Fruit fly (Drosophila melanogaster): ENCODE results near the gene CG13282.

Gene CG13282

DNA sequence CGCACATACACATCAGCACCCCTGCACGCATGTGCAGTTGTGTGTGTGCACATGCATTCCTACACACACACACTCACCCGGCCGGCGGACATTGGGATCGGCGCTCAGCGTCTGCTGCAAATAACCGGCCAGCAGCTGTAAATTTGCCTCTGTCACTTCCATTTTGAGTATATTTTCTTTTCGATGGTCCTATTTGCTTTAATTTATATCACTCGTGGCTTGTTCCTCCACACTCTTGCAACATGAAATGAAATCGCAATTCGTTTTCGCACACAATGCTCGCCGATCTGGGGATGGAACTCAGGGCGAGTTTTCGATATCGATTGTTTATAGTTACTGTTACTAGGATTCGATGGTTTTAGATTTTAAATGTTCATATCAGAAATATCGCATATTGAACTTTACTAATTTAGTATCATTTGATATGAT is 9.4 kb downstream of the CG13282 start, which contains the start of gene Cse1 (continued):
- TF ChIP-seq CG12155 (GFP tag; optimal IDR thresholded peaks at IDR 0.05) = no peak
- no peak for TF ChIP-seq crol (GFP tag; IDR thresholded peaks at IDR 0.05)
- no peak for TF ChIP-seq CG11723 (GFP tag; optimal IDR thresholded peaks at IDR 0.05)
- TF ChIP-seq trem (tag; optimal IDR thresholded peaks at IDR 0.05) = peak; percentile 14
- peak; percentile 71 for TF ChIP-seq BEAF-32 (GFP tag; optimal IDR thresholded peaks at IDR 0.05)
- TF ChIP-seq klu (GFP tag; IDR thresholded peaks at IDR 0.05) = no peak
- TF ChIP-seq CG9817 (tag; optimal IDR thresholded peaks at IDR 0.05) = no peak
- TF ChIP-seq ash1 (GFP tag; optimal IDR thresholded peaks at IDR 0.05) = no peak
- TF ChIP-seq CG9727 (GFP tag; optimal IDR thresholded peaks at IDR 0.05) = no peak
- no peak for TF ChIP-seq tx (GFP tag; optimal IDR thresholded peaks at IDR 0.05)
- peak; percentile 45; the same call in 1 of the 2 replicates for TF ChIP-seq MBD-R2 (GFP tag; IDR thresholded peaks at IDR 0.05)
- no peak for TF ChIP-seq zen (tag; optimal IDR thresholded peaks at IDR 0.05)
- no peak for TF ChIP-seq CG15011 (GFP tag; optimal IDR thresholded peaks at IDR 0.05)
- no peak for TF ChIP-seq CG13123 (GFP tag; optimal IDR thresholded peaks at IDR 0.05)
- TF ChIP-seq CG12659 (GFP tag; optimal IDR thresholded peaks at IDR 0.05) = peak; percentile 21
- no peak for TF ChIP-seq CG7556 (GFP tag; optimal IDR thresholded peaks at IDR 0.05)
- no peak for TF ChIP-seq slou (GFP tag; optimal IDR thresholded peaks at IDR 0.05)
- no peak for TF ChIP-seq corto (GFP tag; optimal IDR thresholded peaks at IDR 0.05)
- no peak for TF ChIP-seq ken (GFP tag; IDR thresholded peaks at IDR 0.05)
- TF ChIP-seq CG3838 (GFP tag; optimal IDR thresholded peaks at IDR 0.05) = no peak
- peak; percentile 59; the same call in 2 of the 3 replicates for TF ChIP-seq CG7963 (GFP tag; IDR thresholded peaks at IDR 0.05; ENCODE audit: partially characterized antibody)
- TF ChIP-seq CG32772 (GFP tag; IDR thresholded peaks at IDR 0.05) = no peak
- no peak for TF ChIP-seq CG10366 (GFP tag; IDR thresholded peaks at IDR 0.05)
- no peak for TF ChIP-seq NfI (GFP tag; optimal IDR thresholded peaks at IDR 0.05)
- TF ChIP-seq CG16779 (GFP tag; IDR thresholded peaks at IDR 0.05) = no peak
- TF ChIP-seq Side (GFP tag; optimal IDR thresholded peaks at IDR 0.05) = no peak
- peak; percentile 74 for TF ChIP-seq Dll (GFP tag; IDR thresholded peaks at IDR 0.05; ENCODE audit: partially characterized antibody)
- no peak for TF ChIP-seq ranshi (GFP tag; IDR thresholded peaks at IDR 0.05)
- no peak for TF ChIP-seq Dip2 (GFP tag; IDR thresholded peaks at IDR 0.05)
- no peak for TF ChIP-seq Rfx (GFP tag; IDR thresholded peaks at IDR 0.05)
- no peak for TF ChIP-seq ato (GFP tag; IDR thresholded peaks at IDR 0.05; ENCODE audit: partially characterized antibody)
- no peak for TF ChIP-seq ara (GFP tag; IDR thresholded peaks at IDR 0.05)
- peak; percentile 68 for TF ChIP-seq knrl (GFP tag; IDR thresholded peaks at IDR 0.05; ENCODE audit: partially characterized antibody)
- no peak for TF ChIP-seq CG32532 (GFP tag; IDR thresholded peaks at IDR 0.05)
- TF ChIP-seq CG13287 (GFP tag; IDR thresholded peaks at IDR 0.05; ENCODE audit: partially characterized antibody) = peak; percentile 70
- TF ChIP-seq Pdp1 (GFP tag; optimal IDR thresholded peaks at IDR 0.05) = no peak
- peak; percentile 6 for TF ChIP-seq stwl (tag; optimal IDR thresholded peaks at IDR 0.05)
- no peak for TF ChIP-seq CG16863 (GFP tag; optimal IDR thresholded peaks at IDR 0.05)
- no peak for TF ChIP-seq dati (GFP tag; IDR thresholded peaks at IDR 0.05)
- TF ChIP-seq tin (GFP tag; optimal IDR thresholded peaks at IDR 0.05) = no peak
- no peak for TF ChIP-seq CG9215 (GFP tag; IDR thresholded peaks at IDR 0.05)
- TF ChIP-seq CG12104 (GFP tag; optimal IDR thresholded peaks at IDR 0.05) = no peak
- no peak for TF ChIP-seq CG15073 (GFP tag; optimal IDR thresholded peaks at IDR 0.05)
- no peak for TF ChIP-seq CoRest (tag; optimal IDR thresholded peaks at IDR 0.05)
- TF ChIP-seq schlank (tag; optimal IDR thresholded peaks at IDR 0.05) = no peak
- no peak for TF ChIP-seq CG3726 (GFP tag; IDR thresholded peaks at IDR 0.05)
- TF ChIP-seq CG31224 (GFP tag; IDR thresholded peaks at IDR 0.05) = 0 out of 2 replicates have a peak, but pooled peaks have one; percentile 22
- TF ChIP-seq CG15601 (tag; optimal IDR thresholded peaks at IDR 0.05) = no peak
- peak; percentile 59 for TF ChIP-seq Med (GFP tag)
- TF ChIP-seq CG10543 (GFP tag; optimal IDR thresholded peaks at IDR 0.05) = no peak
- TF ChIP-seq sob (GFP tag; IDR thresholded peaks at IDR 0.05) = no peak
